Worm (Caenorhabditis elegans): ENCODE data around the gene srh-212.

Gene srh-212

ce11 chrV:3586014-3586689, 10.8 kb downstream of the srh-212 start, which contains the start of the genes rpl-11.1 and T22F3.2:
Gene rpl-11.1, minus strand, starts transcription at chrV:3586064.
Gene T22F3.2, plus strand, starts transcription at chrV:3586639.
- TF ChIP-seq nfya-1 (tag; optimal IDR thresholded peaks at IDR 0.05): peak; percentile 14
- TF ChIP-seq ceh-31 (tag; optimal IDR thresholded peaks at IDR 0.05): no peak

- TF ChIP-seq hlh-8 (tag; optimal IDR thresholded peaks at IDR 0.05) (no peak), nfya-1 (tag; optimal IDR thresholded peaks at IDR 0.05) (no peak), pag-3 (tag; optimal IDR thresholded peaks at IDR 0.05; ENCODE audit: borderline replicate concordance) (no peak), rnt-1 (tag; optimal IDR thresholded peaks at IDR 0.05) (no peak)
Observed at ce11 chrV:3585011-3585410, 11.9 kb downstream of the srh-212 start.

- no peak for TF ChIP-seq dmd-4 (tag; optimal IDR thresholded peaks at IDR 0.05; ENCODE audit: borderline replicate concordance)
- TF ChIP-seq hlh-13 (GFP tag; optimal IDR thresholded peaks at IDR 0.05): no peak
- TF ChIP-seq hlh-8 (tag; optimal IDR thresholded peaks at IDR 0.05): no peak
- no peak for TF ChIP-seq ceh-45 (GFP tag; IDR thresholded peaks at IDR 0.05)
- no peak for TF ChIP-seq nhr-232 (tag; optimal IDR thresholded peaks at IDR 0.05)
- TF ChIP-seq unc-55 (GFP tag; optimal IDR thresholded peaks at IDR 0.05): no peak
- TF ChIP-seq nhr-11 (tag; optimal IDR thresholded peaks at IDR 0.05): no peak
- no peak for TF ChIP-seq pax-1 (tag; optimal IDR thresholded peaks at IDR 0.05)
- no peak for TF ChIP-seq pha-4 (tag; optimal IDR thresholded peaks at IDR 0.05)
- no peak for TF ChIP-seq gmeb-2 (tag; optimal IDR thresholded peaks at IDR 0.05)
- no peak for TF ChIP-seq madf-2 (tag; optimal IDR thresholded peaks at IDR 0.05)
- no peak for TF ChIP-seq fkh-10 (GFP tag; optimal IDR thresholded peaks at IDR 0.05)
- TF ChIP-seq mec-3 (tag; optimal IDR thresholded peaks at IDR 0.05; ENCODE audit: borderline replicate concordance): no peak
Observed at ce11 chrV:3583622-3584021, 13.3 kb downstream of the srh-212 start.

ce11 chrV:3582671-3583070, 14.3 kb downstream of the srh-212 start:
- TF ChIP-seq hlh-15 (tag; optimal IDR thresholded peaks at IDR 0.05) (no peak), unc-3 (GFP tag; conservative IDR thresholded peaks at IDR 0.05) (no peak), unc-3 (tag; optimal IDR thresholded peaks at IDR 0.05) (no peak), mec-3 (tag; optimal IDR thresholded peaks at IDR 0.05; ENCODE audit: borderline replicate concordance) (no peak), lin-11 (tag; optimal IDR thresholded peaks at IDR 0.05) (no peak), ahr-1 (tag; optimal IDR thresholded peaks at IDR 0.05) (no peak), rnt-1 (tag; optimal IDR thresholded peaks at IDR 0.05) (no peak), F13H6.1 (tag; optimal IDR thresholded peaks at IDR 0.05) (no peak), K09A11.1 (tag; optimal IDR thresholded peaks at IDR 0.05; ENCODE audit: insufficient read depth) (no peak), ceh-9 (tag; optimal IDR thresholded peaks at IDR 0.05) (no peak), hlh-6 (tag; optimal IDR thresholded peaks at IDR 0.05) (no peak), C38D4.7 (GFP tag; optimal IDR thresholded peaks at IDR 0.05) (no peak), zip-5 (tag; optimal IDR thresholded peaks at IDR 0.05) (no peak), hlh-13 (GFP tag; optimal IDR thresholded peaks at IDR 0.05) (no peak), ceh-6 (GFP tag; optimal IDR thresholded peaks at IDR 0.05) (no peak), che-1 (tag; optimal IDR thresholded peaks at IDR 0.05) (no peak), ceh-34 (tag; optimal IDR thresholded peaks at IDR 0.05) (no peak), sox-2 (GFP tag; IDR thresholded peaks at IDR 0.05) (no peak), T23F11.4 (GFP tag; optimal IDR thresholded peaks at IDR 0.05) (no peak), pha-2 (tag; optimal IDR thresholded peaks at IDR 0.05) (no peak)

ce11 chrV:3582086-3582485, 14.9 kb downstream of the srh-212 start:
- TF ChIP-seq pag-3 (tag; optimal IDR thresholded peaks at IDR 0.05; ENCODE audit: borderline replicate concordance) (no peak), Y22D7AL.16 (tag; optimal IDR thresholded peaks at IDR 0.05) (no peak), pha-4 (tag; optimal IDR thresholded peaks at IDR 0.05) (no peak), K02D7.2 (tag; optimal IDR thresholded peaks at IDR 0.05) (no peak), eyg-1 (tag; optimal IDR thresholded peaks at IDR 0.05) (no peak)

Measured in whole organism, late embryonic.